Fruit fly (Drosophila melanogaster) whole organism, pupa: ENCODE measurements around the gene CG8135.

Experiments used
- CG10348 ChIP-seq: fragments of 200-800 bp; sonication (Bioruptor generic); IDR thresholded peaks from 2 replicates; pipeline ENCODE4 v1.3.6; 2022; ENCODE audit warnings: missing biosample characterization, missing genetic modification characterization
- CG12605 ChIP-seq: fragments of 200-800 bp; sonication (Bioruptor generic); IDR thresholded peaks from 2 replicates; pipeline ENCODE4 v1.3.6; 2022; ENCODE audit warnings: missing biosample characterization, missing genetic modification characterization
- CG13204 ChIP-seq: fragments of 200-800 bp; sonication (Bioruptor generic); optimal IDR thresholded peaks from 2 replicates; lab custom pipeline; 2018; ENCODE audit warnings: missing biosample characterization, mild to moderate bottlenecking, missing genetic modification characterization, moderate library complexity
- CG14655 ChIP-seq: fragments of 200-800 bp; sonication (Bioruptor generic); optimal IDR thresholded peaks from 3 replicates; lab custom pipeline; 2017; ENCODE audit warnings: mild to moderate bottlenecking, missing biosample characterization, missing genetic modification reagents, missing genetic modification characterization
- CG15710 ChIP-seq: fragments of 200-800 bp; sonication (Bioruptor generic); optimal IDR thresholded peaks from 2 replicates; lab custom pipeline; 2018; ENCODE audit warnings: missing biosample characterization, mild to moderate bottlenecking, missing genetic modification characterization, moderate library complexity
- CG17806 ChIP-seq: fragments of 200-800 bp; sonication (Bioruptor generic); optimal IDR thresholded peaks from 2 replicates; lab custom pipeline; 2018; ENCODE audit warnings: missing biosample characterization, mild to moderate bottlenecking, missing genetic modification characterization, moderate library complexity
- CG32121 ChIP-seq: fragments of 200-800 bp; sonication (Bioruptor generic); IDR thresholded peaks from 2 replicates; pipeline ENCODE4 v1.3.6; 2022; ENCODE audit warnings: missing biosample characterization, missing genetic modification characterization
- CG34367 ChIP-seq: fragments of 200-800 bp; sonication (Bioruptor generic); optimal IDR thresholded peaks from 2 replicates; lab custom pipeline; 2018; ENCODE audit warnings: missing biosample characterization, mild to moderate bottlenecking, missing genetic modification characterization
- CG4496 ChIP-seq: fragments of 200-800 bp; sonication (Bioruptor generic); IDR thresholded peaks from 3 replicates; pipeline ENCODE4 v1.3.6; 2022; ENCODE audit warnings: missing biosample characterization, missing genetic modification characterization
- CG8159 ChIP-seq: fragments of 200-800 bp; sonication (Bioruptor generic); optimal IDR thresholded peaks from 3 replicates; lab custom pipeline; 2018; ENCODE audit warnings: missing biosample characterization, mild to moderate bottlenecking, missing genetic modification characterization, moderate library complexity
- CG8301 ChIP-seq: fragments of 200-800 bp; sonication (Bioruptor generic); optimal IDR thresholded peaks from 2 replicates; lab custom pipeline; 2018; ENCODE audit warnings: missing biosample characterization, mild to moderate bottlenecking, missing genetic modification characterization
- CG9948 ChIP-seq: fragments of 200-800 bp; sonication (Bioruptor generic); optimal IDR thresholded peaks from 2 replicates; lab custom pipeline; 2018; ENCODE audit warnings: missing biosample characterization, mild to moderate bottlenecking, missing genetic modification characterization, moderate library complexity
- D1 ChIP-seq: fragments of 200-800 bp; sonication (Bioruptor generic); optimal IDR thresholded peaks from 2 replicates; lab custom pipeline; 2018; ENCODE audit warnings: missing biosample characterization, mild to moderate bottlenecking, missing genetic modification characterization, moderate library complexity
- EcR ChIP-seq: fragments of 200-800 bp; sonication (Bioruptor generic); optimal IDR thresholded peaks from 3 replicates; lab custom pipeline; 2019; ENCODE audit warnings: missing biosample characterization, missing genetic modification characterization, mild to moderate bottlenecking, moderate library complexity, missing genetic modification reagents
- Ets98B ChIP-seq: fragments of 200-800 bp; sonication (Bioruptor generic); IDR thresholded peaks from 2 replicates; pipeline ENCODE4 v1.3.6; 2022; ENCODE audit warnings: missing biosample characterization, missing genetic modification characterization
- Pif1A ChIP-seq: fragments of 200-800 bp; sonication (Bioruptor generic); optimal IDR thresholded peaks from 3 replicates; lab custom pipeline; 2016; ENCODE audit warnings: missing biosample characterization, missing genetic modification characterization
- Pif1B ChIP-seq: fragments of 200-800 bp; sonication (Bioruptor generic); optimal IDR thresholded peaks from 3 replicates; lab custom pipeline; 2016; ENCODE audit warnings: missing biosample characterization, missing genetic modification characterization
- Snoo ChIP-seq: fragments of 200-800 bp; sonication (Bioruptor generic); optimal IDR thresholded peaks from 3 replicates; lab custom pipeline; 2017; ENCODE audit warnings: missing biosample characterization, mild to moderate bottlenecking, missing genetic modification characterization, inconsistent platforms
- fd96Ca ChIP-seq: fragments of 200-800 bp; sonication (Bioruptor generic); IDR thresholded peaks from 3 replicates; pipeline ENCODE4 v1.3.6; 2022; ENCODE audit warnings: missing biosample characterization, missing genetic modification characterization
- gl ChIP-seq: fragments of 200-800 bp; sonication (Bioruptor generic); optimal IDR thresholded peaks from 2 replicates; lab custom pipeline; 2018; ENCODE audit warnings: missing biosample characterization, mild to moderate bottlenecking, missing genetic modification characterization
- rn ChIP-seq: fragments of 200-800 bp; sonication (Bioruptor generic); IDR thresholded peaks from 2 replicates; pipeline ENCODE4 v1.3.6; 2022; ENCODE audit warnings: missing biosample characterization, missing genetic modification characterization

Gene CG8135

dm6 chr3R:9404104-9404512 is at the start of gene CG8135, which contains the start of the genes CG9356 and BBIP1:
Gene CG8135 (plus strand): TSS chr3R:9404385.
Gene CG9356 (minus strand): TSS chr3R:9404269.
Gene BBIP1 (plus strand): TSS chr3R:9404385.
- TF ChIP-seq CG15710 (peak; percentile 51), CG8159 (tag; lab: Kevin White, UChicago) (no peak), Pif1A (GFP tag; lab: Kevin White, UChicago) (no peak), Ets98B (peak; percentile 57), CG14655 (GFP tag; lab: Kevin White, UChicago) (no peak), fd96Ca (GFP tag; lab: Robert Waterston, UW) (0 out of 3 replicates have a peak, but pooled peaks have one; percentile 52), CG4496 (GFP tag; lab: Robert Waterston, UW) (peak; percentile 55; the same call in 2 of the 3 replicates), Pif1B (no peak), CG34367 (no peak), Snoo (peak; percentile 50), rn (no peak), CG17806 (peak; percentile 40)

- TF ChIP-seq CG32121 (GFP tag; lab: Robert Waterston, UW) (no peak), fd96Ca (GFP tag; lab: Robert Waterston, UW) (no peak), EcR (GFP tag; lab: Kevin White, UChicago) (no peak), Snoo (no peak), CG8301 (no peak), CG8159 (tag; lab: Kevin White, UChicago) (no peak), gl (tag; lab: Kevin White, UChicago) (no peak), CG9948 (no peak), CG17806 (no peak), CG13204 (no peak), CG34367 (no peak), CG4496 (GFP tag; lab: Robert Waterston, UW) (no peak), CG10348 (no peak), rn (no peak), CG12605 (GFP tag; lab: Robert Waterston, UW) (no peak)
Measured at dm6 chr3R:9355195-9355594, 49.0 kb upstream of the CG8135 start, which contains the start of gene CG43675. Gene CG43675 (plus strand): TSS chr3R:9355495.

- TF ChIP-seq CG14655 (GFP tag; lab: Kevin White, UChicago) (no peak), CG8159 (tag; lab: Kevin White, UChicago) (no peak), CG17806 (no peak), CG12605 (GFP tag; lab: Robert Waterston, UW) (no peak), CG15710 (no peak), CG32121 (GFP tag; lab: Robert Waterston, UW) (no peak), Pif1B (no peak), CG34367 (no peak), CG9948 (no peak), Pif1A (GFP tag; lab: Kevin White, UChicago) (no peak), CG8301 (no peak), Snoo (no peak), CG13204 (no peak), CG10348 (no peak)
Measured at dm6 chr3R:9359393-9359792, 44.8 kb upstream of the CG8135 start.

- no peak for TF ChIP-seq CG8159 (tag; lab: Kevin White, UChicago)
- TF ChIP-seq CG9948: no peak
- no peak for TF ChIP-seq rn
- TF ChIP-seq CG17806: no peak
- no peak for TF ChIP-seq gl (tag; lab: Kevin White, UChicago)
- no peak for TF ChIP-seq CG15710
- no peak for TF ChIP-seq CG12605 (GFP tag; lab: Robert Waterston, UW)
- TF ChIP-seq CG13204: no peak
- TF ChIP-seq fd96Ca (GFP tag; lab: Robert Waterston, UW): no peak
- TF ChIP-seq CG10348: no peak
- no peak for TF ChIP-seq EcR (GFP tag; lab: Kevin White, UChicago)
- no peak for TF ChIP-seq CG32121 (GFP tag; lab: Robert Waterston, UW)
Measured at dm6 chr3R:9363066-9363719, 41.0 kb upstream of the CG8135 start, which contains the start of gene CG18473. Gene CG18473 (plus strand): TSS chr3R:9363305.

dm6 chr3R:9365121-9365520 is 39.1 kb upstream of the CG8135 start, which contains the start of gene Srr:
Gene Srr (plus strand): TSS chr3R:9365398.
- no peak for TF ChIP-seq EcR (GFP tag; lab: Kevin White, UChicago)
- TF ChIP-seq CG14655 (GFP tag; lab: Kevin White, UChicago): no peak

dm6 chr3R:9365893-9366500 is 38.2 kb upstream of the CG8135 start:
- TF ChIP-seq D1 (tag; lab: Kevin White, UChicago) (no peak), CG10348 (no peak), EcR (GFP tag; lab: Kevin White, UChicago) (no peak), fd96Ca (GFP tag; lab: Robert Waterston, UW) (no peak), CG15710 (no peak), CG34367 (no peak), Pif1B (no peak), CG9948 (no peak), CG32121 (GFP tag; lab: Robert Waterston, UW) (no peak), gl (tag; lab: Kevin White, UChicago) (no peak), CG17806 (no peak), CG14655 (GFP tag; lab: Kevin White, UChicago) (no peak), Pif1A (GFP tag; lab: Kevin White, UChicago) (no peak)
